Fruit fly (Drosophila melanogaster): ENCODE measurements around the gene CG12155.

CG12155 gene

DNA sequence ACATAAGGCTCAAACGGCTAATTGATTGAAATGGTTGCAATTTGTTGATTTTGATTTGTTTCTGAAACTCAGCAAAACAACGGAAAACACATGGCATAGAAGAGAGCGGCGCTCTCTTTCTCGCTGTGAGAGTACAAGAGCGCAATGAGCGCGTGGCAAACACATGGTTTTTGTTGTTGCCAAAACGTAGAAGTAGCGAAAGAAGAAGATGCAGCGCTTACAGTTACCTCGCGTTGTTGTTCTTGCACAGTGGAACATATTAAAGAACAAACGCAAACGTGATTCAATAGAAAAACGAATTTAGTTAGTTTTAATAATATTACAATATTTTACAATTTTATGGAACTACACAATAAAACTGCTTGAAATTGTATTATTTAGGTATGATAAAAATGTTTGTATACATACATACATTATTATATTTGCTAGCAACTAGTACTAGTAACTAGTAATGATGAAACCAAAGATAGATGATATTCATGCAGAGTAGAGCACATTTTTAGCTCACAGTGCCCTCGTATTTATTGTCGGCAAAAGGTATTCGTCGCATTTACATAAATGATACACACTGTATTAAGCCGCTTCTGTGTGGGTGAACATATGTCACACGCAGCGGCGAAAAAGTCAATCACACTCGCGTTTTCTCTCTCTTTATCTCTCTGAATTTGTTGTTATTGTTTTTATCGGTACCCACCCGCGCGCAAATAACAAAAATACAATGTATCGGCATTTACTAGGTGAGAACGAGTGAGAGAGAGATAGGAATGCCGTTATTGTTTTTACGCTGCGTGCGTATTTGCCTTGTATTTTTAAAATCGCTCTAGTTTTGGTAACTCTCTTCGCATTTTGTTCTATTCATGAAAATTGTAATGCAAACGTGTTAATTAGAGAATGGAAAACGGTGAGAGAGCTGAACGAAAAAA lies 23.1 kb upstream of the CG12155 start (continued):
- TF ChIP-seq bcd (GFP tag; optimal IDR thresholded peaks at IDR 0.05) (peak; percentile 95), CG12071 (GFP tag; optimal IDR thresholded peaks at IDR 0.05) (peak; percentile 81), Side (GFP tag; optimal IDR thresholded peaks at IDR 0.05) (peak; percentile 65), CG16813 (GFP tag; IDR thresholded peaks at IDR 0.05; ENCODE audit: partially characterized antibody) (no peak), da (GFP tag; optimal IDR thresholded peaks at IDR 0.05) (peak; percentile 36), CoRest (tag; optimal IDR thresholded peaks at IDR 0.05) (peak; percentile 97), hkb (optimal IDR thresholded peaks at IDR 0.05) (no peak), hkb (GFP tag; IDR thresholded peaks at IDR 0.05) (peak; percentile 82), E2f1 (GFP tag; IDR thresholded peaks at IDR 0.05) (peak; percentile 85), CG8281 (tag; optimal IDR thresholded peaks at IDR 0.05) (peak; percentile 78), D (optimal IDR thresholded peaks at IDR 0.05) (no peak), D (GFP tag; optimal IDR thresholded peaks at IDR 0.05) (peak; percentile 95), slbo (GFP tag; IDR thresholded peaks at IDR 0.05) (peak; percentile 85), Xbp1 (GFP tag; optimal IDR thresholded peaks at IDR 0.05) (peak; percentile 93), CG8944 (GFP tag; optimal IDR thresholded peaks at IDR 0.05) (peak; percentile 71), B-H2 (GFP tag; optimal IDR thresholded peaks at IDR 0.05) (peak; percentile 76), fd102C (GFP tag; optimal IDR thresholded peaks at IDR 0.05) (peak; percentile 20), CG13123 (GFP tag; optimal IDR thresholded peaks at IDR 0.05) (peak; percentile 75), CG7372 (GFP tag; IDR thresholded peaks at IDR 0.05) (peak; percentile 86), p53 (GFP tag; optimal IDR thresholded peaks at IDR 0.05) (no peak), TFAM (GFP tag; optimal IDR thresholded peaks at IDR 0.05) (peak; percentile 35), gem (tag; optimal IDR thresholded peaks at IDR 0.05) (peak; percentile 98), sna (GFP tag; IDR thresholded peaks at IDR 0.05; ENCODE audit: partially characterized antibody) (no peak), B-H1 (GFP tag; IDR thresholded peaks at IDR 0.05) (peak; percentile 71), dati (GFP tag; IDR thresholded peaks at IDR 0.05) (0 out of 2 replicates have a peak, but pooled peaks have one; percentile 48), scrt (GFP tag; optimal IDR thresholded peaks at IDR 0.05) (peak; percentile 89), CG14860 (GFP tag; IDR thresholded peaks at IDR 0.05; ENCODE audit: partially characterized antibody) (no peak), klu (GFP tag; IDR thresholded peaks at IDR 0.05) (peak; percentile 85; the same call in 1 of the 2 replicates), sug (tag; optimal IDR thresholded peaks at IDR 0.05) (peak; percentile 90), Chrac-16 (GFP tag; optimal IDR thresholded peaks at IDR 0.05) (peak; percentile 93), corto (GFP tag; optimal IDR thresholded peaks at IDR 0.05) (peak; percentile 73), rib (GFP tag; IDR thresholded peaks at IDR 0.05) (0 out of 2 replicates have a peak, but pooled peaks have one; percentile 52), pb (GFP tag; optimal IDR thresholded peaks at IDR 0.05) (peak; percentile 52), ssp (GFP tag; IDR thresholded peaks at IDR 0.05) (peak; percentile 79), CG13296 (GFP tag; optimal IDR thresholded peaks at IDR 0.05) (peak; percentile 95), CG11723 (GFP tag; optimal IDR thresholded peaks at IDR 0.05) (peak; percentile 90), CG3163 (GFP tag; optimal IDR thresholded peaks at IDR 0.05) (peak; percentile 20), D19B (GFP tag; optimal IDR thresholded peaks at IDR 0.05) (peak; percentile 91), dysf (GFP tag; IDR thresholded peaks at IDR 0.05) (peak; percentile 94), Atf6 (GFP tag; IDR thresholded peaks at IDR 0.05) (peak; percentile 93), CG34376 (GFP tag; optimal IDR thresholded peaks at IDR 0.05) (peak; percentile 85), HLHmδ (GFP tag; optimal IDR thresholded peaks at IDR 0.05) (peak; percentile 32), CG10565 (GFP tag; optimal IDR thresholded peaks at IDR 0.05) (peak; percentile 65), CG6813 (GFP tag; optimal IDR thresholded peaks at IDR 0.05) (peak; percentile 87), CG12769 (tag; optimal IDR thresholded peaks at IDR 0.05) (peak; percentile 84), sim (GFP tag; IDR thresholded peaks at IDR 0.05) (0 out of 2 replicates have a peak, but pooled peaks have one; percentile 36), dimm (GFP tag; IDR thresholded peaks at IDR 0.05) (no peak), tll (GFP tag; optimal IDR thresholded peaks at IDR 0.05) (peak in 1 of 2 experiments; percentile 68)

Data from whole organism, embryonic.